Worm (Caenorhabditis elegans): ENCODE results near the gene ctsa-4.1.

ctsa-4.1 gene

DNA sequence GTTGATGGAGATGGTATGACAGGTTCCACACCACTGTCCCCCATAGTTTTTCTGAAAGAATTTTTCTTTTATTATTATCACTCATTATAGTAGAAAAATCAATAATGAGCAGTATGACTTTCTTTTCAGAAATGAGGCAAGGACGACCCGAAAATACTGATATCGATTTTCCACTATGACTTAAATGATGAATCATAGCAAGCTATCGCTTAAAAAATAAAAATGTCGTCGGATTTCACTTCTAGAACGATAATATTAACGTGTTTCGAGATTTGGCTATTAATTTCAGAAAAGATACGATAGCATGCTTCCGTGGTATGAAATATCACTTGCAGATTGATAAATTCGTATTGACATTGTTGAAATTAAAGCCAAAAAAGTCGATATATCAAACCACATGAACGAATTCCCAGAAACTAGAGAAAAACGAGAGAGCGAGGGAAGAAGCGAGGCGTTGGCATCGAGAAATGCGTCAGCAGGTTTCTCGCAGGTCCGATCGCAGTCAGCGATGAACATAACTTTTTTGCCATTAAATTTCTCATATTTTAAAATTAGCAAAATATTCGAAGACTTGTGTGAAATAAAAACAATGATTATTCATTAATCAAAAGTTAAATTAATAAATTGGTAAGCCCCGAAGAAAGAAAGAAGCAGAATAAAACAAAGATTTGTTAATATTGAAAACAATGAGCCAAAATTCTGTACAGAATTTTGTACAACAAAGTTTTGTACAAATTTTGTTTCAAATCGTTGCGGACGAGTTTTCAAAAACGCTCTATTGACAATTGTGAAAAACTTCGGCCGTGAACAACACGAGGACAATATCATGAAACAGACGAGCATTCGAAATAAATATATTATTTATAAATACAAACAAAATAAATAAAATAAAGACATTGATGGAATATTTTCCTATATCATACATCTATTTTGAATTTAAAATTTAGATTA lies 11.1 kb upstream of the ctsa-4.1 start, which contains the start of gene C32D5.11:
Gene C32D5.11, minus strand, starts transcription at position 51 of the 951 bp plus-strand sequence.
- no peak for TF ChIP-seq lim-6 (tag; optimal IDR thresholded peaks at IDR 0.05)
- TF ChIP-seq syd-9 (tag; optimal IDR thresholded peaks at IDR 0.05) = no peak
- TF ChIP-seq pros-1 (tag; optimal IDR thresholded peaks at IDR 0.05) = no peak
- TF ChIP-seq elt-2 (tag; optimal IDR thresholded peaks at IDR 0.05) = peak; percentile 20
- TF ChIP-seq tbx-7 (tag; optimal IDR thresholded peaks at IDR 0.05) = no peak
- TF ChIP-seq ceh-34 (tag; optimal IDR thresholded peaks at IDR 0.05) = peak; percentile 32
- peak; percentile 55 for TF ChIP-seq pax-1 (tag; optimal IDR thresholded peaks at IDR 0.05)
- peak; percentile 36 for TF ChIP-seq ceh-14 (tag; optimal IDR thresholded peaks at IDR 0.05)
- no peak for TF ChIP-seq ets-4 (tag; optimal IDR thresholded peaks at IDR 0.05)
- peak; percentile 42 for TF ChIP-seq ceh-18 (tag; optimal IDR thresholded peaks at IDR 0.05)
- TF ChIP-seq unc-3 (GFP tag; conservative IDR thresholded peaks at IDR 0.05) = 0 out of 2 replicates have a peak, but pooled peaks have one; percentile 13
- TF ChIP-seq unc-3 (tag; optimal IDR thresholded peaks at IDR 0.05) = no peak
- peak; percentile 38 for TF ChIP-seq hlh-30 (tag; optimal IDR thresholded peaks at IDR 0.05; ENCODE audit: insufficient read depth)
- no peak for TF ChIP-seq ceh-6 (GFP tag; optimal IDR thresholded peaks at IDR 0.05)
- no peak for TF ChIP-seq ceh-24 (tag; optimal IDR thresholded peaks at IDR 0.05)
- no peak for TF ChIP-seq fkh-6 (tag; optimal IDR thresholded peaks at IDR 0.05)
- peak; percentile 47 for TF ChIP-seq nfya-1 (tag; optimal IDR thresholded peaks at IDR 0.05)
- peak; percentile 23 for TF ChIP-seq ceh-48 (tag; optimal IDR thresholded peaks at IDR 0.05)
- TF ChIP-seq ref-2 (tag; optimal IDR thresholded peaks at IDR 0.05) = peak; percentile 23
- TF ChIP-seq tbx-2 (tag; optimal IDR thresholded peaks at IDR 0.05) = peak; percentile 51
- TF ChIP-seq zip-5 (tag; optimal IDR thresholded peaks at IDR 0.05) = no peak
- TF ChIP-seq ceh-31 (tag; optimal IDR thresholded peaks at IDR 0.05) = peak; percentile 25

DNA sequence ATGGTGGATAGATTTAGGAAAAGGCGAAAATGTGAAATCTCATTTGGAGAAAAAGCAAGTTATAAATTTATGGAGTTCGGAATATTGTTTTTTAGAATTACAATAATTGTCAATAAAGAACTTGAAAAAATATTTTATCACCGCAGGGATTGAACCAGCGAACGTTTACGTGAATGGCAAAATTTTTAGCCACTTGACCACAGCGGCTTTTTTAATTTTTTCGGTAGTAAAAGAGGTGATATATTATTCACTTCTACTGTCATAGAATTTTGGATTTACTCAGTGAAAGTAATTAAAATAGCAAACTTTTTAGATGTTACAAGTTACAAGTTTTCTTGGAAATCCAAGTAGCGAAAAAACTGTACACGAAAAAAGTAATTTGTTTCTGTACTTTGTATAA lies 8.6 kb upstream of the ctsa-4.1 start:
- TF ChIP-seq ceh-9 (tag; optimal IDR thresholded peaks at IDR 0.05) (no peak), unc-42 (tag; optimal IDR thresholded peaks at IDR 0.05) (no peak), hlh-8 (tag; optimal IDR thresholded peaks at IDR 0.05) (no peak), Y22D7AL.16 (tag; optimal IDR thresholded peaks at IDR 0.05) (no peak), C08G9.2 (tag; optimal IDR thresholded peaks at IDR 0.05) (no peak), T23F11.4 (GFP tag; optimal IDR thresholded peaks at IDR 0.05) (no peak), ama-1 (optimal IDR thresholded peaks at IDR 0.05) (no peak), ceh-6 (GFP tag; optimal IDR thresholded peaks at IDR 0.05) (no peak), ttx-3 (tag; optimal IDR thresholded peaks at IDR 0.05) (no peak), tbx-2 (tag; optimal IDR thresholded peaks at IDR 0.05) (no peak), sox-2 (GFP tag; IDR thresholded peaks at IDR 0.05) (no peak), unc-86 (tag; optimal IDR thresholded peaks at IDR 0.05) (no peak)

DNA sequence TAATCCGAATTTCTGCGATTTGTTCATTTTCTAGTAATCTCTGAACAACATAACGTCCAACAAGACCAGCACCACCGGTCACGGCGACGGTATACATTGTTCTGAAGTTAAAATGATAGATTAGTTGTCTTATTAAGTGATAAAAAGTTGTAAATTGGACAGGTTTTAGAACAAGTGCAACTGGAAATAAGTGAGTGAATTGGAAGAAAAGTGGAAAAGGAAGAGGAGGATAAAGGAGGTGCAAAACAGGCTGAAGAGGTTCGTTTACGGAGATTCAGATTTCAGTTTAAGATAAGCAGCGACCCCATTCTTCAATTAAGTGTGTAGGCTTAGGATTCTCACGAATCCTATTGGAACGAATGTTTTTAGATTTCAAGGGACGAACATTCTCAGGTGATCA lies 7.9 kb upstream of the ctsa-4.1 start, which contains the start of gene C32D5.12:
Gene C32D5.12, minus strand, starts transcription at position 101 of the 400 bp plus-strand sequence.
- TF ChIP-seq rnt-1 (tag; optimal IDR thresholded peaks at IDR 0.05) (no peak), ttx-3 (tag; optimal IDR thresholded peaks at IDR 0.05) (no peak), mec-3 (tag; optimal IDR thresholded peaks at IDR 0.05; ENCODE audit: borderline replicate concordance) (no peak), ztf-16 (tag; optimal IDR thresholded peaks at IDR 0.05) (no peak), lin-11 (tag; optimal IDR thresholded peaks at IDR 0.05) (no peak), unc-42 (tag; optimal IDR thresholded peaks at IDR 0.05) (no peak), pax-1 (tag; optimal IDR thresholded peaks at IDR 0.05) (no peak), hlh-13 (GFP tag; optimal IDR thresholded peaks at IDR 0.05) (no peak), C38D4.7 (GFP tag; optimal IDR thresholded peaks at IDR 0.05) (no peak), lim-6 (tag; optimal IDR thresholded peaks at IDR 0.05) (no peak), hlh-8 (tag; optimal IDR thresholded peaks at IDR 0.05) (no peak)
